Worm (Caenorhabditis elegans) whole organism, L4 larva: ENCODE results near the gene gpa-6.

Experiments used
- R02D3.7 ChIP-seq: fragments of 150-350 bp; sonication (generic microtip); optimal IDR thresholded peaks from 3 replicates; lab custom pipeline; 2014; ENCODE audit warnings: missing biosample characterization, missing genetic modification characterization
- nhr-102 ChIP-seq: sonication (generic microtip); optimal IDR thresholded peaks from 2 replicates; lab custom pipeline; 2016; ENCODE audit warnings: mild to moderate bottlenecking, missing genetic modification characterization, moderate library complexity, missing compliant biosample characterization

DNA sequence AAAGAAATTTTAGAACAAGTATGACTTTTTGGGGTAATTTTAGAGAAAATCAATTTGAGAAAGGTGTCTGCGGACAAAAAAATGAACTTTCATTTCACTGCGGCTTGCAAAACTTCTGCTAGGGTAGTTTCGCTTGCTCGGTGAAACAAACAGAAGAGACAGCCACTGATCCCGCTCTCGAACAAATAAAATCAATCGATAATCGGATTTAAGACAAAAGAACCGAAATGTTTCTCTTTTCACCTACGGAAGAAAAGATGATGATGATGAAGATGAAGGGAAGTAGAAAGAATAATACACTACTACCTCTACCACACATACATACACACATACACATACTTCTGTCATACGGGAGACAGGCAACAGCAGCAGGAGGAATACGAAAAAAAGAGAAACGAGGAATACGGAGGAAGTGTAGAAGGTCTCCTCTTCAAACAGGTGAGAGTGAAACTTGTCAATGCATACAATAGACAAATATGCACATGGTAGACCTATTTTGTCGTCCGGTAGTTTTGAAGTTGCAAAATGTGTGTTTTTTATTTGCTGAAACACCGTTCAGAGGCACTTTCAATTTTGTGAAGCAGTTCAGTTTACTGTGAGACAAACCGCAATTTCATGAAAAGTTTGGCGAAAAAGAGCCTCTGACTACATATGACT is 33.8 kb upstream of the gpa-6 start:
- TF ChIP-seq nhr-102 (tag; lab: Kevin White, UChicago) (no peak), R02D3.7 (no peak)
